Fruit fly (Drosophila melanogaster): ENCODE results near the gene prd.

The prd gene

dm6 chr2L:12087442-12087841 lies 1.8 kb upstream of the prd start:
- TF ChIP-seq HLH106 (tag; optimal IDR thresholded peaks at IDR 0.05) (no peak), GATAd (GFP tag; optimal IDR thresholded peaks at IDR 0.05) (no peak), dmrt93B (GFP tag; optimal IDR thresholded peaks at IDR 0.05) (no peak), sv (GFP tag; optimal IDR thresholded peaks at IDR 0.05) (no peak), jim (GFP tag; optimal IDR thresholded peaks at IDR 0.05) (no peak), psq (GFP tag; optimal IDR thresholded peaks at IDR 0.05) (no peak), Dfd (GFP tag; optimal IDR thresholded peaks at IDR 0.05) (no peak), ey (GFP tag; optimal IDR thresholded peaks at IDR 0.05) (no peak)

dm6 chr2L:12085010-12085409 lies 617 bp downstream of the prd start:
- TF ChIP-seq br (GFP tag; optimal IDR thresholded peaks at IDR 0.05) (no peak), Abd-B (GFP tag; optimal IDR thresholded peaks at IDR 0.05) (no peak), Mio (GFP tag; optimal IDR thresholded peaks at IDR 0.05) (no peak), rgr (GFP tag; optimal IDR thresholded peaks at IDR 0.05) (no peak), Dfd (GFP tag; optimal IDR thresholded peaks at IDR 0.05) (no peak), woc (GFP tag; optimal IDR thresholded peaks at IDR 0.05) (no peak), foxo (GFP tag; optimal IDR thresholded peaks at IDR 0.05) (no peak), GATAd (GFP tag; optimal IDR thresholded peaks at IDR 0.05) (no peak), psq (GFP tag; optimal IDR thresholded peaks at IDR 0.05) (no peak)

dm6 chr2L:12081118-12081665 lies 4.4 kb downstream of the prd start:
- no peak for TF ChIP-seq Hr78 (GFP tag; optimal IDR thresholded peaks at IDR 0.05)
- TF ChIP-seq Myc (optimal IDR thresholded peaks at IDR 0.05) = no peak
- TF ChIP-seq rgr (GFP tag; optimal IDR thresholded peaks at IDR 0.05) = no peak
- no peak for TF ChIP-seq brk (GFP tag; optimal IDR thresholded peaks at IDR 0.05)
- TF ChIP-seq Dfd (GFP tag; optimal IDR thresholded peaks at IDR 0.05) = no peak
- TF ChIP-seq Hnf4 (GFP tag; optimal IDR thresholded peaks at IDR 0.05) = no peak
- no peak for TF ChIP-seq Abd-B (GFP tag; optimal IDR thresholded peaks at IDR 0.05)
- no peak for TF ChIP-seq HLH106 (tag; optimal IDR thresholded peaks at IDR 0.05)
- no peak for TF ChIP-seq Jra (GFP tag; optimal IDR thresholded peaks at IDR 0.05)
- TF ChIP-seq N (GFP tag; optimal IDR thresholded peaks at IDR 0.05) = no peak

- TF ChIP-seq jim (GFP tag; optimal IDR thresholded peaks at IDR 0.05) (no peak), CrebA (GFP tag; optimal IDR thresholded peaks at IDR 0.05; ENCODE audit: borderline replicate concordance) (no peak), Sp1 (GFP tag; optimal IDR thresholded peaks at IDR 0.05) (no peak), HLH106 (tag; optimal IDR thresholded peaks at IDR 0.05) (no peak), sage (GFP tag; optimal IDR thresholded peaks at IDR 0.05) (no peak), foxo (GFP tag; optimal IDR thresholded peaks at IDR 0.05) (no peak), N (GFP tag; optimal IDR thresholded peaks at IDR 0.05) (no peak), Dif (GFP tag; optimal IDR thresholded peaks at IDR 0.05; ENCODE audit: partially characterized antibody) (no peak), fru (GFP tag; optimal IDR thresholded peaks at IDR 0.05) (no peak), Hr83 (GFP tag; optimal IDR thresholded peaks at IDR 0.05; ENCODE audit: poor library complexity, severe bottlenecking) (no peak)
Observed at dm6 chr2L:12079827-12080381, 5.7 kb downstream of the prd start.

- TF ChIP-seq fru (GFP tag; optimal IDR thresholded peaks at IDR 0.05) (no peak), Jra (GFP tag; optimal IDR thresholded peaks at IDR 0.05) (no peak), CrebA (GFP tag; optimal IDR thresholded peaks at IDR 0.05; ENCODE audit: borderline replicate concordance) (no peak), Hr83 (GFP tag; optimal IDR thresholded peaks at IDR 0.05; ENCODE audit: poor library complexity, severe bottlenecking) (no peak), pan (optimal IDR thresholded peaks at IDR 0.05) (no peak), CG32264 (GFP tag; optimal IDR thresholded peaks at IDR 0.05) (no peak), CG9705 (GFP tag; optimal IDR thresholded peaks at IDR 0.05) (no peak), br (GFP tag; optimal IDR thresholded peaks at IDR 0.05) (no peak), OdsH (GFP tag; optimal IDR thresholded peaks at IDR 0.05) (no peak), tai (GFP tag; optimal IDR thresholded peaks at IDR 0.05) (no peak), dl (GFP tag; optimal IDR thresholded peaks at IDR 0.05; ENCODE audit: insufficient read depth in 1 of 2, partially characterized antibody in 2 of 2) (no peak), psq (GFP tag; optimal IDR thresholded peaks at IDR 0.05) (no peak), brk (GFP tag; optimal IDR thresholded peaks at IDR 0.05) (no peak), Dfd (GFP tag; optimal IDR thresholded peaks at IDR 0.05) (no peak), sage (GFP tag; optimal IDR thresholded peaks at IDR 0.05) (no peak), foxo (GFP tag; optimal IDR thresholded peaks at IDR 0.05) (no peak), Sp1 (GFP tag; optimal IDR thresholded peaks at IDR 0.05) (no peak), jim (GFP tag; optimal IDR thresholded peaks at IDR 0.05) (no peak)
Observed at dm6 chr2L:12078695-12079094, 6.9 kb downstream of the prd start.
